Worm (Caenorhabditis elegans) whole organism, L4 larva: ENCODE results near the gene C49C8.2.

ENCODE experiments used
- D1046.2 ChIP-seq: fragments of 200-800 bp; sonication (Bioruptor generic); IDR thresholded peaks from 2 replicates; pipeline ENCODE4 v1.3.6; 2022; ENCODE audit warnings: missing genetic modification characterization, missing compliant biosample characterization
- T26A8.4 ChIP-seq: fragments of 200-800 bp; sonication (Bioruptor generic); IDR thresholded peaks from 2 replicates; pipeline ENCODE4 v1.3.6; 2022; ENCODE audit warnings: missing genetic modification characterization, missing compliant biosample characterization
- Y5F2A.4 ChIP-seq: fragments of 200-800 bp; sonication (Bioruptor generic); optimal IDR thresholded peaks from 2 replicates; lab custom pipeline; 2018; ENCODE audit warnings: mild to moderate bottlenecking, missing genetic modification characterization, missing compliant biosample characterization
- ZK337.2 ChIP-seq: fragments of 200-800 bp; sonication (Bioruptor generic); IDR thresholded peaks from 2 replicates; pipeline ENCODE4 v1.3.6; 2022; ENCODE audit warnings: missing genetic modification reagents, missing genetic modification characterization, missing compliant biosample characterization
- ZK546.5 ChIP-seq, 2 experiments: sonication (generic microtip); optimal IDR thresholded peaks; 2 replicates each; lab custom pipeline; 2017; ENCODE audit warnings: missing biosample characterization in 2 of 2, missing genetic modification characterization in 2 of 2
- aha-1 ChIP-seq: fragments of 150-350 bp; peaks from one replicate; lab custom pipeline; 2014; ENCODE audit warnings: missing biosample characterization, missing genetic modification characterization
- ceh-20 ChIP-seq: fragments of 200-800 bp; sonication (Bioruptor generic); IDR thresholded peaks from 2 replicates; pipeline ENCODE4 v1.3.6; 2022; ENCODE audit warnings: missing genetic modification reagents, missing genetic modification characterization, missing compliant biosample characterization
- ceh-28 ChIP-seq: fragments of 150-350 bp; optimal IDR thresholded peaks from 2 replicates; lab custom pipeline; 2014; ENCODE audit warnings: missing biosample characterization, missing genetic modification reagents, missing genetic modification characterization
- ceh-32 ChIP-seq: sonication (generic microtip); optimal IDR thresholded peaks from 2 replicates; lab custom pipeline; 2016; ENCODE audit warnings: mild to moderate bottlenecking, missing genetic modification characterization, missing compliant biosample characterization; ENCODE audit not compliant: poor library complexity
- ceh-44 ChIP-seq: fragments of 200-800 bp; sonication (Bioruptor generic); IDR thresholded peaks from 2 replicates; pipeline ENCODE4 v1.3.6; 2022; ENCODE audit warnings: missing genetic modification reagents, missing genetic modification characterization, missing compliant biosample characterization
- ceh-62 ChIP-seq: sonication (generic microtip); optimal IDR thresholded peaks from 2 replicates; lab custom pipeline; 2017; ENCODE audit warnings: missing biosample characterization, missing genetic modification characterization
- ceh-82 ChIP-seq: sonication (generic microtip); optimal IDR thresholded peaks from 2 replicates; lab custom pipeline; 2017; ENCODE audit warnings: missing biosample characterization, missing genetic modification characterization
- ces-1 ChIP-seq: fragments of 150-350 bp; sonication (generic microtip); optimal IDR thresholded peaks from 4 replicates; lab custom pipeline; 2014; ENCODE audit warnings: missing biosample characterization, missing genetic modification reagents, missing genetic modification characterization
- cey-2 ChIP-seq: sonication (generic microtip); optimal IDR thresholded peaks from 3 replicates; lab custom pipeline; 2017; ENCODE audit warnings: missing genetic modification characterization, mild to moderate bottlenecking, missing compliant biosample characterization, antibody characterized with exemption, borderline replicate concordance; ENCODE audit not compliant: insufficient read depth
- daf-19 ChIP-seq: fragments of 200-800 bp; sonication (Bioruptor generic); conservative IDR thresholded peaks from 2 replicates; pipeline ENCODE4 v1.3.6; 2022; ENCODE audit warnings: missing genetic modification characterization, missing compliant biosample characterization
- daf-8 ChIP-seq: fragments of 200-800 bp; sonication (Bioruptor generic); IDR thresholded peaks from 2 replicates; pipeline ENCODE4 v1.3.6; 2022; ENCODE audit warnings: missing genetic modification characterization, missing compliant biosample characterization
- dmd-6 ChIP-seq: fragments of 200-800 bp; sonication (Bioruptor generic); IDR thresholded peaks from 2 replicates; pipeline ENCODE4 v1.3.6; 2022; ENCODE audit warnings: missing genetic modification reagents, missing genetic modification characterization, missing compliant biosample characterization
- dmd-9 ChIP-seq: fragments of 200-800 bp; sonication (Bioruptor generic); IDR thresholded peaks from 2 replicates; pipeline ENCODE4 v1.3.6; 2022; ENCODE audit warnings: missing genetic modification reagents, missing genetic modification characterization, missing compliant biosample characterization
- duxl-1 ChIP-seq: sonication (generic microtip); optimal IDR thresholded peaks from 2 replicates; lab custom pipeline; 2016; ENCODE audit warnings: mild to moderate bottlenecking, missing genetic modification characterization, moderate library complexity, missing compliant biosample characterization; ENCODE audit not compliant: poor library complexity
- dve-1 ChIP-seq: sonication (generic microtip); optimal IDR thresholded peaks from 2 replicates; lab custom pipeline; 2017; ENCODE audit warnings: antibody characterized with exemption, mild to moderate bottlenecking, missing genetic modification characterization, missing compliant biosample characterization; ENCODE audit not compliant: insufficient read depth
- egl-43 ChIP-seq: fragments of 200-800 bp; sonication (Bioruptor generic); IDR thresholded peaks from 2 replicates; pipeline ENCODE4 v1.3.6; 2022; ENCODE audit warnings: missing genetic modification reagents, missing genetic modification characterization, missing compliant biosample characterization
- fos-1 ChIP-seq: fragments of 150-350 bp; optimal IDR thresholded peaks from 2 replicates; lab custom pipeline; 2014; ENCODE audit warnings: missing biosample characterization, missing genetic modification characterization
- gei-8 ChIP-seq: fragments of 200-800 bp; sonication (Bioruptor generic); optimal IDR thresholded peaks from 2 replicates; lab custom pipeline; 2018; ENCODE audit warnings: mild to moderate bottlenecking, missing genetic modification characterization, missing compliant biosample characterization
- hif-1 ChIP-seq, 2 experiments: sonication (generic microtip); optimal IDR thresholded peaks; 2 replicates each; lab custom pipeline; 2016 to 2017; ENCODE audit warnings: missing compliant biosample characterization in 2 of 2, missing genetic modification characterization in 2 of 2, missing genetic modification reagents in 2 of 2, missing genotype in 2 of 2, mild to moderate bottlenecking in 1 of 2
- jun-1 ChIP-seq: fragments of 150-350 bp; optimal IDR thresholded peaks from 2 replicates; lab custom pipeline; 2014; ENCODE audit warnings: missing biosample characterization, missing genetic modification reagents, missing genetic modification characterization
- lin-13 ChIP-seq: fragments of 150-350 bp; optimal IDR thresholded peaks from 2 replicates; lab custom pipeline; 2014; ENCODE audit warnings: missing biosample characterization, missing genetic modification reagents, missing genetic modification characterization
- lin-15B ChIP-seq: fragments of 150-350 bp; sonication (generic microtip); optimal IDR thresholded peaks from 3 replicates; lab custom pipeline; 2014; ENCODE audit warnings: missing biosample characterization, missing genetic modification characterization
- lin-29 ChIP-seq: fragments of 200-800 bp; sonication (Bioruptor generic); IDR thresholded peaks from 2 replicates; pipeline ENCODE4 v1.3.6; 2022; ENCODE audit warnings: missing genetic modification reagents, missing genetic modification characterization, missing compliant biosample characterization
- lin-38 ChIP-seq: fragments of 200-800 bp; sonication (Bioruptor generic); IDR thresholded peaks from 2 replicates; pipeline ENCODE4 v1.3.6; 2022; ENCODE audit warnings: missing genetic modification reagents, missing genetic modification characterization, missing compliant biosample characterization
- madf-5 ChIP-seq, 2 experiments: fragments of 200-800 bp; sonication (Bioruptor generic); IDR thresholded peaks; 2 replicates each; pipeline ENCODE4 v1.3.6; 2022; ENCODE audit warnings: missing compliant biosample characterization in 2 of 2, missing genetic modification characterization in 2 of 2
- mep-1 ChIP-seq: fragments of 150-350 bp; sonication (generic microtip); optimal IDR thresholded peaks from 3 replicates; lab custom pipeline; 2014; ENCODE audit warnings: missing biosample characterization, missing genetic modification characterization
- nhr-102 ChIP-seq: sonication (generic microtip); optimal IDR thresholded peaks from 2 replicates; lab custom pipeline; 2016; ENCODE audit warnings: mild to moderate bottlenecking, missing genetic modification characterization, moderate library complexity, missing compliant biosample characterization
- nhr-11 ChIP-seq: fragments of 150-350 bp; optimal IDR thresholded peaks from 2 replicates; lab custom pipeline; 2014; ENCODE audit warnings: missing biosample characterization, missing genetic modification characterization
- nhr-25 ChIP-seq: sonication (generic microtip); optimal IDR thresholded peaks from 2 replicates; lab custom pipeline; 2017; ENCODE audit warnings: missing genetic modification characterization, mild to moderate bottlenecking, missing compliant biosample characterization, antibody characterized with exemption, moderate library complexity, borderline replicate concordance; ENCODE audit not compliant: insufficient read depth
- nhr-41 ChIP-seq: fragments of 200-800 bp; sonication (Bioruptor generic); IDR thresholded peaks from 2 replicates; pipeline ENCODE4 v1.3.6; 2022; ENCODE audit warnings: missing genetic modification reagents, missing genetic modification characterization, missing compliant biosample characterization
- nhr-48 ChIP-seq: sonication (generic microtip); optimal IDR thresholded peaks from 2 replicates; lab custom pipeline; 2016; ENCODE audit warnings: mild to moderate bottlenecking, missing genetic modification characterization, missing compliant biosample characterization
- nhr-6 ChIP-seq: fragments of 150-350 bp; optimal IDR thresholded peaks from 2 replicates; lab custom pipeline; 2014; ENCODE audit warnings: missing biosample characterization, missing genetic modification characterization
- nhr-77 ChIP-seq: fragments of 150-350 bp; optimal IDR thresholded peaks from 2 replicates; lab custom pipeline; 2014; ENCODE audit warnings: missing biosample characterization, missing genetic modification characterization
- pha-4 ChIP-seq, 2 experiments: fragments of 150-350 bp in 1 of 2; fragments of 200-800 bp in 1 of 2; sonication (Bioruptor generic) in 1 of 2; IDR thresholded peaks in 1 of 2; optimal IDR thresholded peaks in 1 of 2; 2 replicates each; pipeline versions ENCODE4 v1.3.6 to Lab custom; 2014 to 2022; ENCODE audit warnings: missing genetic modification characterization in 2 of 2, missing genetic modification reagents in 2 of 2, missing biosample characterization in 1 of 2, missing compliant biosample characterization in 1 of 2
- pqm-1 ChIP-seq: sonication (generic microtip); optimal IDR thresholded peaks from 2 replicates; lab custom pipeline; 2017; ENCODE audit warnings: missing biosample characterization, missing genetic modification characterization
- sdz-12 ChIP-seq: fragments of 200-800 bp; sonication (Bioruptor generic); optimal IDR thresholded peaks from 2 replicates; lab custom pipeline; 2018; ENCODE audit warnings: mild to moderate bottlenecking, missing genetic modification characterization, missing compliant biosample characterization
- snpc-1.2 ChIP-seq: fragments of 200-800 bp; sonication (Bioruptor generic); IDR thresholded peaks from 2 replicates; pipeline ENCODE4 v1.3.6; 2022; ENCODE audit warnings: missing genetic modification reagents, missing genetic modification characterization, missing compliant biosample characterization
- tag-97 ChIP-seq: fragments of 200-800 bp; sonication (Bioruptor generic); IDR thresholded peaks from 2 replicates; pipeline ENCODE4 v1.3.6; 2022; ENCODE audit warnings: missing genetic modification characterization, missing compliant biosample characterization
- vab-7 ChIP-seq: fragments of 200-800 bp; sonication (Bioruptor generic); IDR thresholded peaks from 2 replicates; pipeline ENCODE4 v1.3.6; 2022; ENCODE audit warnings: missing genetic modification reagents, missing genetic modification characterization, missing compliant biosample characterization
- zag-1 ChIP-seq: fragments of 150-350 bp; optimal IDR thresholded peaks from 2 replicates; lab custom pipeline; 2014; ENCODE audit warnings: missing biosample characterization, missing genetic modification characterization
- zfp-2 ChIP-seq: sonication (generic microtip); optimal IDR thresholded peaks from 2 replicates; lab custom pipeline; 2016; ENCODE audit warnings: mild to moderate bottlenecking, missing genetic modification characterization, missing compliant biosample characterization
- zip-2 ChIP-seq: fragments of 150-350 bp; optimal IDR thresholded peaks from 2 replicates; lab custom pipeline; 2014; ENCODE audit warnings: missing biosample characterization, missing genetic modification characterization

Gene C49C8.2

ce11 chrIV:8620102-8620733 lies 30.7 kb upstream of the C49C8.2 start, which contains the start of gene lin-49 (continued):
- TF ChIP-seq egl-43 (GFP tag; lab: Robert Waterston, UW) = no peak
- no peak for TF ChIP-seq ZK337.2
- peak; percentile 12 for TF ChIP-seq nhr-48 (tag; lab: Kevin White, UChicago)
- TF ChIP-seq ceh-62 (tag; lab: Kevin White, UChicago) = no peak
- TF ChIP-seq daf-19 (GFP tag; lab: Robert Waterston, UW) = no peak
- no peak for TF ChIP-seq ceh-32 (tag; lab: Kevin White, UChicago)
- TF ChIP-seq madf-5 (GFP tag; IDR thresholded peaks at IDR 0.05; lab: Robert Waterston, UW) = no peak
- TF ChIP-seq duxl-1 (tag; lab: Kevin White, UChicago) = no peak
- TF ChIP-seq nhr-77 (tag; lab: Kevin White, UChicago) = peak; percentile 62
- TF ChIP-seq pqm-1 (tag; lab: Kevin White, UChicago) = no peak
- no peak for TF ChIP-seq Y5F2A.4 (GFP tag; lab: Kevin White, UChicago)
- TF ChIP-seq gei-8 (GFP tag; lab: Kevin White, UChicago) = no peak
- no peak for TF ChIP-seq ZK546.5 (tag; optimal IDR thresholded peaks at IDR 0.05; lab: Kevin White, UChicago)
- peak; percentile 47 for TF ChIP-seq lin-13 (GFP tag; lab: Kevin White, UChicago)
- TF ChIP-seq ceh-82 (tag; lab: Kevin White, UChicago) = no peak
- TF ChIP-seq dve-1 (tag; lab: Kevin White, UChicago) = peak; percentile 87
- no peak for TF ChIP-seq jun-1 (tag; lab: Kevin White, UChicago)
- no peak for TF ChIP-seq zip-2 (tag; lab: Kevin White, UChicago)
- no peak for TF ChIP-seq aha-1
- no peak for TF ChIP-seq ceh-44 (GFP tag; lab: Robert Waterston, UW)
- no peak for TF ChIP-seq nhr-41
- no peak for TF ChIP-seq T26A8.4 (GFP tag; lab: Robert Waterston, UW)
- peak; percentile 20 for TF ChIP-seq nhr-102 (tag; lab: Kevin White, UChicago)
- TF ChIP-seq zag-1 = no peak
- no peak for TF ChIP-seq ceh-20 (GFP tag; lab: Robert Waterston, UW)
- peak; percentile 41 for TF ChIP-seq nhr-25
- TF ChIP-seq vab-7 (GFP tag; lab: Robert Waterston, UW) = no peak
- TF ChIP-seq, all 104 proteins: peak for 30

DNA sequence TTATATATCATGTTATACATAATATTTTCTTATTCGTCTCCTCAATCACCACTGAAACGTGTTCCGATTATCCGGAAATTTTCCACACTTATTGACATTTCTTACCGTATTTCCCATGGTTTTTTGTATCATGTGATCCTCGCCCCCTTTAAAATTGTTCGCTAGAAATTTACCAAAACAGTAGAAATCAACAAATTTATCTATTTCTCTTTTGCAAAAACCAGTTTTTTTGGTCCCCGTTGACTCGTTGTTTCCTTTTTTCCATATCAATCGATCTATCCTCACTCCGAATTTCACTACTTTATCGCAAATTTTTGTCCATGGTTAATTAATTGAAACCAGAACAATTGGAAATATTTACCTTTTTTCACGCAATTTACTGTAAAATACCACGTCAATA lies 25.2 kb upstream of the C49C8.2 start:
- TF ChIP-seq dmd-6 (GFP tag; lab: Robert Waterston, UW) (no peak), fos-1 (tag; lab: Kevin White, UChicago) (no peak), daf-8 (GFP tag; lab: Robert Waterston, UW) (no peak), mep-1 (no peak), aha-1 (no peak), snpc-1.2 (GFP tag; lab: Robert Waterston, UW) (no peak), lin-38 (GFP tag; lab: Robert Waterston, UW) (no peak), nhr-11 (tag; lab: Kevin White, UChicago) (no peak), lin-15B (no peak), lin-13 (GFP tag; lab: Kevin White, UChicago) (no peak), nhr-48 (tag; lab: Kevin White, UChicago) (no peak), nhr-6 (tag; lab: Kevin White, UChicago) (no peak), tag-97 (GFP tag; lab: Robert Waterston, UW) (no peak), lin-29 (GFP tag; lab: Robert Waterston, UW) (no peak)

- TF ChIP-seq pha-4 (GFP tag; IDR thresholded peaks at IDR 0.05; lab: Robert Waterston, UW) (0 out of 2 replicates have a peak, but pooled peaks have one; percentile 8), pha-4 (tag; optimal IDR thresholded peaks at IDR 0.05; lab: Kevin White, UChicago) (no peak), ces-1 (GFP tag; lab: Kevin White, UChicago) (no peak), zfp-2 (no peak), cey-2 (tag; lab: Kevin White, UChicago) (no peak), lin-29 (GFP tag; lab: Robert Waterston, UW) (no peak), D1046.2 (GFP tag; lab: Robert Waterston, UW) (no peak), hif-1 (tag; optimal IDR thresholded peaks at IDR 0.05; lab: Kevin White, UChicago) (peak in 1 of 2 experiments; percentile 4), dmd-9 (GFP tag; lab: Robert Waterston, UW) (no peak), T26A8.4 (GFP tag; lab: Robert Waterston, UW) (peak; percentile 70; the same call in 1 of the 2 replicates), sdz-12 (GFP tag; lab: Kevin White, UChicago) (no peak), egl-43 (GFP tag; lab: Robert Waterston, UW) (0 out of 2 replicates have a peak, but pooled peaks have one; percentile 24), ceh-20 (GFP tag; lab: Robert Waterston, UW) (no peak), ceh-28 (tag; lab: Kevin White, UChicago) (no peak), aha-1 (peak; percentile 8), mep-1 (no peak)
Measured at ce11 chrIV:8626294-8626693, 24.6 kb upstream of the C49C8.2 start.
